Fruit fly (Drosophila melanogaster) whole organism, embryonic: Measurements from ENCODE around the gene Lerp.

Experiments used
- Awh ChIP-seq: fragments of 200-800 bp; sonication (Bioruptor generic); IDR thresholded peaks from 2 replicates; pipeline ENCODE4, ENCODE4 v1.3.6; 2022; ENCODE audit warnings: missing biosample characterization, missing genetic modification characterization
- BtbVII ChIP-seq: fragments of 200-800 bp; sonication (Bioruptor generic); optimal IDR thresholded peaks from 3 replicates; lab custom pipeline; 2017; ENCODE audit warnings: missing biosample characterization, mild to moderate bottlenecking, missing genetic modification characterization
- CG10431 ChIP-seq: fragments of 200-800 bp; sonication (Bioruptor generic); optimal IDR thresholded peaks from 3 replicates; lab custom pipeline; 2018; ENCODE audit warnings: missing biosample characterization, mild to moderate bottlenecking, missing genetic modification characterization
- CG10979 ChIP-seq: fragments of 200-800 bp; sonication (Bioruptor generic); optimal IDR thresholded peaks from 2 replicates; lab custom pipeline; 2018; ENCODE audit warnings: missing biosample characterization, mild to moderate bottlenecking, missing genetic modification characterization, moderate library complexity
- CG12071 ChIP-seq: fragments of 200-800 bp; sonication (Bioruptor generic); optimal IDR thresholded peaks from 3 replicates; lab custom pipeline; 2018; ENCODE audit warnings: missing biosample characterization, mild to moderate bottlenecking, missing genetic modification characterization
- CG12104 ChIP-seq: fragments of 200-800 bp; sonication (Bioruptor generic); optimal IDR thresholded peaks from 3 replicates; lab custom pipeline; 2016; ENCODE audit warnings: missing biosample characterization, missing genetic modification characterization
- CG12155 ChIP-seq: fragments of 200-800 bp; sonication (Bioruptor generic); optimal IDR thresholded peaks from 3 replicates; lab custom pipeline; 2016; ENCODE audit warnings: missing biosample characterization, missing genetic modification characterization
- CG12299 ChIP-seq: fragments of 200-800 bp; sonication (Bioruptor generic); optimal IDR thresholded peaks from 2 replicates; lab custom pipeline; 2018; ENCODE audit warnings: missing biosample characterization, mild to moderate bottlenecking, missing genetic modification characterization
- CG13287 ChIP-seq: fragments of 200-800 bp; sonication (Bioruptor generic); IDR thresholded peaks from 2 replicates; pipeline ENCODE4 v1.3.6; 2022; ENCODE audit warnings: missing biosample characterization, missing genetic modification characterization; ENCODE audit not compliant: partially characterized antibody
- CG13775 ChIP-seq: fragments of 200-800 bp; sonication (Bioruptor generic); optimal IDR thresholded peaks from 3 replicates; lab custom pipeline; 2017; ENCODE audit warnings: missing biosample characterization, mild to moderate bottlenecking, missing genetic modification characterization
- CG15514 ChIP-seq: fragments of 200-800 bp; sonication (Bioruptor generic); optimal IDR thresholded peaks from 3 replicates; lab custom pipeline; 2017; ENCODE audit warnings: missing biosample characterization, missing genetic modification characterization, mild to moderate bottlenecking, moderate library complexity, missing genetic modification reagents
- CG1602 ChIP-seq: fragments of 200-800 bp; sonication (Bioruptor generic); optimal IDR thresholded peaks from 3 replicates; lab custom pipeline; 2016; ENCODE audit warnings: missing biosample characterization, missing genetic modification characterization
- CG17912 ChIP-seq: fragments of 200-800 bp; sonication (Bioruptor generic); optimal IDR thresholded peaks from 2 replicates; lab custom pipeline; 2018; ENCODE audit warnings: missing biosample characterization, mild to moderate bottlenecking, missing genetic modification characterization
- CG30020 ChIP-seq: fragments of 200-800 bp; optimal IDR thresholded peaks from 2 replicates; lab custom pipeline; 2019; ENCODE audit warnings: missing biosample characterization, mild to moderate bottlenecking, missing genetic modification characterization, moderate library complexity
- CG7271 ChIP-seq: fragments of 200-800 bp; sonication (Bioruptor generic); optimal IDR thresholded peaks from 2 replicates; lab custom pipeline; 2018; ENCODE audit warnings: missing biosample characterization, mild to moderate bottlenecking, missing genetic modification characterization, moderate library complexity
- CG8478 ChIP-seq: fragments of >200 bp; optimal IDR thresholded peaks from 2 replicates; lab custom pipeline; 2018
- CG9215 ChIP-seq: fragments of 200-800 bp; sonication (Bioruptor generic); IDR thresholded peaks from 2 replicates; pipeline ENCODE4 v1.3.6; 2022; ENCODE audit warnings: missing biosample characterization, missing genetic modification characterization
- CG9437 ChIP-seq: fragments of 200-800 bp; sonication (Bioruptor generic); optimal IDR thresholded peaks from 2 replicates; lab custom pipeline; 2018; ENCODE audit warnings: missing biosample characterization, mild to moderate bottlenecking, missing genetic modification characterization
- CG9727 ChIP-seq: fragments of 200-800 bp; sonication (Bioruptor generic); optimal IDR thresholded peaks from 3 replicates; lab custom pipeline; 2017; ENCODE audit warnings: missing biosample characterization, mild to moderate bottlenecking, missing genetic modification characterization
- CHES-1-like ChIP-seq: fragments of 200-800 bp; sonication (Bioruptor generic); optimal IDR thresholded peaks from 2 replicates; lab custom pipeline; 2016; ENCODE audit warnings: missing biosample characterization, missing genetic modification characterization
- Chrac-16 ChIP-seq: fragments of 200-800 bp; sonication (Bioruptor generic); optimal IDR thresholded peaks from 3 replicates; lab custom pipeline; 2016; ENCODE audit warnings: missing biosample characterization, missing genetic modification characterization
- CrebB ChIP-seq: fragments of 200-800 bp; sonication (Bioruptor generic); optimal IDR thresholded peaks from 3 replicates; lab custom pipeline; 2018; ENCODE audit warnings: missing biosample characterization, mild to moderate bottlenecking, missing genetic modification characterization
- Deaf1 ChIP-seq: fragments of 200-800 bp; optimal IDR thresholded peaks from 3 replicates; lab custom pipeline; 2019; ENCODE audit warnings: missing biosample characterization, mild to moderate bottlenecking, missing genetic modification characterization, moderate library complexity
- Ets65A ChIP-seq: fragments of 200-800 bp; sonication (Bioruptor generic); peaks from one replicate; lab custom pipeline; 2016; ENCODE audit warnings: missing biosample characterization, missing genetic modification characterization
- Lim3 ChIP-seq: fragments of 200-800 bp; sonication (Bioruptor generic); IDR thresholded peaks from 2 replicates; pipeline ENCODE4 v1.3.6; 2022; ENCODE audit warnings: missing biosample characterization, missing genetic modification characterization
- Lpt ChIP-seq: fragments of >200 bp; optimal IDR thresholded peaks from 2 replicates; lab custom pipeline; 2018; ENCODE audit warnings: missing biosample characterization, missing genetic modification characterization
- Med ChIP-seq: fragments of 200-800 bp; sonication (Bioruptor generic); peaks from one replicate; lab custom pipeline; 2016; ENCODE audit warnings: missing biosample characterization, missing genetic modification characterization, mild to moderate bottlenecking, inconsistent platforms, moderate library complexity
- NC2β ChIP-seq: fragments of 200-800 bp; sonication (Bioruptor generic); optimal IDR thresholded peaks from 2 replicates; lab custom pipeline; 2016; ENCODE audit warnings: missing biosample characterization, missing genetic modification characterization
- Oaz ChIP-seq: fragments of 200-800 bp; sonication (Bioruptor generic); IDR thresholded peaks from 2 replicates; pipeline ENCODE4 v1.3.6; 2022; ENCODE audit warnings: missing biosample characterization, missing genetic modification characterization
- Side ChIP-seq: fragments of 200-800 bp; sonication (Bioruptor generic); optimal IDR thresholded peaks from 2 replicates; lab custom pipeline; 2016; ENCODE audit warnings: missing biosample characterization, missing genetic modification characterization
- Stat92E ChIP-seq, 3 experiments: fragments of >200 bp in 2 of 3; fragments of 200-800 bp in 1 of 3; sonication (Bioruptor generic) in 1 of 3; optimal IDR thresholded peaks; 2 replicates each; lab custom pipeline; 2017 to 2019; ENCODE audit warnings: missing biosample characterization in 3 of 3, missing genetic modification characterization in 3 of 3, mild to moderate bottlenecking in 1 of 3, moderate library complexity in 1 of 3
- Usf ChIP-seq: fragments of 200-800 bp; sonication (Bioruptor generic); optimal IDR thresholded peaks from 2 replicates; lab custom pipeline; 2017; ENCODE audit warnings: missing genotype, missing biosample characterization, missing genetic modification characterization
- Xbp1 ChIP-seq: fragments of 200-800 bp; sonication (Bioruptor generic); optimal IDR thresholded peaks from 3 replicates; lab custom pipeline; 2016; ENCODE audit warnings: missing biosample characterization, mild to moderate bottlenecking, missing genetic modification characterization
- ap ChIP-seq: fragments of 200-800 bp; sonication (Bioruptor generic); IDR thresholded peaks from 2 replicates; pipeline ENCODE4 v1.3.6; 2022; ENCODE audit warnings: missing biosample characterization, missing genetic modification characterization
- bsh ChIP-seq, 2 experiments: fragments of 200-800 bp; sonication (Bioruptor generic); optimal IDR thresholded peaks; 2 replicates each; lab custom pipeline; 2017 to 2018; ENCODE audit warnings: mild to moderate bottlenecking in 2 of 2, missing biosample characterization in 2 of 2, missing genetic modification characterization in 2 of 2, moderate library complexity in 1 of 2
- btn ChIP-seq: fragments of 200-800 bp; sonication (Bioruptor generic); optimal IDR thresholded peaks from 2 replicates; lab custom pipeline; 2016; ENCODE audit warnings: missing biosample characterization, missing genetic modification characterization
- cg ChIP-seq: fragments of 200-800 bp; sonication (Bioruptor generic); optimal IDR thresholded peaks from 3 replicates; lab custom pipeline; 2019; ENCODE audit warnings: missing biosample characterization, mild to moderate bottlenecking, missing genetic modification characterization, moderate library complexity
- danr ChIP-seq: fragments of 200-800 bp; sonication (Bioruptor generic); IDR thresholded peaks from 2 replicates; pipeline ENCODE4 v1.3.6; 2022; ENCODE audit warnings: missing biosample characterization, missing genetic modification characterization
- fd102C ChIP-seq: fragments of 200-800 bp; sonication (Bioruptor generic); optimal IDR thresholded peaks from 2 replicates; lab custom pipeline; 2018; ENCODE audit warnings: missing biosample characterization, mild to moderate bottlenecking, missing genetic modification characterization, moderate library complexity
- fd64A ChIP-seq: fragments of 200-800 bp; sonication (Bioruptor generic); optimal IDR thresholded peaks from 3 replicates; lab custom pipeline; 2018; ENCODE audit warnings: missing biosample characterization, mild to moderate bottlenecking, missing genetic modification characterization
- gcm ChIP-seq: fragments of 200-800 bp; sonication (Bioruptor generic); optimal IDR thresholded peaks from 2 replicates; lab custom pipeline; 2019; ENCODE audit warnings: missing biosample characterization, mild to moderate bottlenecking, missing genetic modification characterization, moderate library complexity
- jing ChIP-seq: fragments of 200-800 bp; sonication (Bioruptor generic); optimal IDR thresholded peaks from 2 replicates; lab custom pipeline; 2018; ENCODE audit warnings: missing biosample characterization, mild to moderate bottlenecking, missing genetic modification characterization
- kni ChIP-seq: fragments of 200-800 bp; sonication (Bioruptor generic); optimal IDR thresholded peaks from 3 replicates; lab custom pipeline; 2017; ENCODE audit warnings: mild to moderate bottlenecking, missing biosample characterization, missing genetic modification reagents, missing genetic modification characterization
- p53 ChIP-seq: fragments of 200-800 bp; sonication (Bioruptor generic); optimal IDR thresholded peaks from 2 replicates; lab custom pipeline; 2016; ENCODE audit warnings: missing biosample characterization, missing genetic modification characterization
- peb ChIP-seq: fragments of 200-800 bp; sonication (Bioruptor generic); IDR thresholded peaks from 2 replicates; pipeline ENCODE4 v1.3.6; 2022; ENCODE audit warnings: missing biosample characterization, missing genetic modification characterization
- row ChIP-seq: fragments of 200-800 bp; sonication (Bioruptor generic); IDR thresholded peaks from 3 replicates; pipeline ENCODE4 v1.3.6; 2022; ENCODE audit warnings: missing biosample characterization, missing genetic modification characterization
- slou ChIP-seq: fragments of 200-800 bp; sonication (Bioruptor generic); optimal IDR thresholded peaks from 3 replicates; lab custom pipeline; 2016; ENCODE audit warnings: missing biosample characterization, missing genetic modification characterization
- sna ChIP-seq: fragments of 200-800 bp; sonication (Bioruptor generic); IDR thresholded peaks from 2 replicates; pipeline ENCODE4 v1.3.6; 2022; ENCODE audit warnings: missing biosample characterization, missing genetic modification characterization; ENCODE audit not compliant: partially characterized antibody
- twi ChIP-seq: fragments of 200-800 bp; optimal IDR thresholded peaks from 2 replicates; lab custom pipeline; 2019; ENCODE audit warnings: missing biosample characterization, mild to moderate bottlenecking, missing genetic modification characterization, moderate library complexity
- tx ChIP-seq: fragments of 200-800 bp; sonication (Bioruptor generic); optimal IDR thresholded peaks from 2 replicates; lab custom pipeline; 2016; ENCODE audit warnings: missing biosample characterization, missing genetic modification characterization
- vnd ChIP-seq: fragments of 200-800 bp; sonication (Bioruptor generic); IDR thresholded peaks from 3 replicates; pipeline ENCODE4 v1.3.6; 2022; ENCODE audit warnings: missing biosample characterization, missing genetic modification characterization; ENCODE audit not compliant: partially characterized antibody
- wdn ChIP-seq: fragments of 200-800 bp; sonication (Bioruptor generic); IDR thresholded peaks from 2 replicates; pipeline ENCODE4 v1.3.6; 2022; ENCODE audit warnings: missing biosample characterization, missing genetic modification characterization

Gene Lerp

DNA sequence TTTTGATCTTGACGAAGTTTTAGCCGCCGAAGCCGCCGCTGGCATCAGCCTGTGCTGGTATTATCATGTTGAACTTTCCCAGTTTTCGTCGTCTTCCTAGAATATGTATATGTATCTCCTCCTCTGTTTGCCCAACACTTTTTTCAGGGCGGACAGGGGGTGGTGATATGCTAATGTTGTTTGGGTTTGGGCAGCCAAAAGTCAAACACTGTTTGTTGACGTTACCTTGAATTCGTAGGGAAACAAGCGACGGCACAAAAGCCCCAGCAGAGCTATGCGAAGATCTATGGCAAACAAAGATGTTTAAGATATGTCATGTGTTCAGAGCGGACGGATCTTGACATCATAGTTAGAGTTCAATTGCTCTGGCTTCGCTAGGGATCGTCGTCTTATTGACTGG, 45.8 kb upstream of the Lerp start (continued):
- TF ChIP-seq CG12155 (GFP tag; lab: Kevin White, UChicago): no peak
- TF ChIP-seq Ets65A (GFP tag; lab: Kevin White, UChicago): no peak
- TF ChIP-seq Awh (GFP tag; lab: Robert Waterston, UW): no peak
- TF ChIP-seq CG9727 (GFP tag; lab: Kevin White, UChicago): no peak
- TF ChIP-seq Deaf1 (tag; lab: Kevin White, UChicago): no peak
- no peak for TF ChIP-seq sna
- TF ChIP-seq CG13775 (GFP tag; lab: Kevin White, UChicago): no peak
- no peak for TF ChIP-seq gcm (GFP tag; lab: Kevin White, UChicago)
- TF ChIP-seq bsh (GFP tag; optimal IDR thresholded peaks at IDR 0.05; lab: Kevin White, UChicago): peak in 1 of 2 experiments; percentile 48
- peak; percentile 31 for TF ChIP-seq CrebB (tag; lab: Kevin White, UChicago)
- TF ChIP-seq CHES-1-like (GFP tag; lab: Kevin White, UChicago): no peak
- TF ChIP-seq Side (GFP tag; lab: Kevin White, UChicago): no peak
- no peak for TF ChIP-seq CG9437
- TF ChIP-seq peb (GFP tag; lab: Robert Waterston, UW): no peak
- TF ChIP-seq wdn (GFP tag; lab: Robert Waterston, UW): no peak
- TF ChIP-seq Xbp1 (GFP tag; lab: Kevin White, UChicago): no peak
- no peak for TF ChIP-seq fd102C (GFP tag; lab: Kevin White, UChicago)
- TF ChIP-seq CG1602: no peak
- TF ChIP-seq Lim3: no peak
- TF ChIP-seq slou (GFP tag; lab: Kevin White, UChicago): no peak
- peak; percentile 82 for TF ChIP-seq kni (GFP tag; lab: Kevin White, UChicago)
- TF ChIP-seq Stat92E (GFP tag; optimal IDR thresholded peaks at IDR 0.05; lab: Kevin White, UChicago): no peak
- no peak for TF ChIP-seq vnd (GFP tag; lab: Robert Waterston, UW)
- TF ChIP-seq ap: no peak
- TF ChIP-seq CG10979 (tag; lab: Kevin White, UChicago): no peak
- peak; percentile 72 for TF ChIP-seq fd64A (GFP tag; lab: Kevin White, UChicago)
- no peak for TF ChIP-seq twi (tag; lab: Kevin White, UChicago)
- TF ChIP-seq CG30020: no peak
- peak; percentile 79 for TF ChIP-seq Med (GFP tag; lab: Kevin White, UChicago)
- no peak for TF ChIP-seq cg (GFP tag; lab: Kevin White, UChicago)
- no peak for TF ChIP-seq tx (GFP tag; lab: Kevin White, UChicago)
- no peak for TF ChIP-seq Oaz (GFP tag; lab: Robert Waterston, UW)
- TF ChIP-seq jing: no peak
- TF ChIP-seq danr (GFP tag; lab: Robert Waterston, UW): no peak
- TF ChIP-seq Chrac-16: no peak
- no peak for TF ChIP-seq p53 (GFP tag; lab: Kevin White, UChicago)
- TF ChIP-seq CG17912 (GFP tag; lab: Kevin White, UChicago): no peak
- TF ChIP-seq btn (GFP tag; lab: Kevin White, UChicago): no peak
- TF ChIP-seq BtbVII: no peak
- peak; percentile 31 for TF ChIP-seq CG12071 (GFP tag; lab: Kevin White, UChicago)
- TF ChIP-seq Lpt: no peak
- no peak for TF ChIP-seq row (GFP tag; lab: Robert Waterston, UW)
- no peak for TF ChIP-seq Usf
- no peak for TF ChIP-seq CG12299 (tag; lab: Kevin White, UChicago)
- TF ChIP-seq CG7271 (tag; lab: Kevin White, UChicago): no peak
- no peak for TF ChIP-seq CG9215 (GFP tag; lab: Robert Waterston, UW)
- no peak for TF ChIP-seq CG8478 (lab: Kevin White, UChicago)
- TF ChIP-seq CG10431 (GFP tag; lab: Kevin White, UChicago): no peak
- no peak for TF ChIP-seq NC2β (GFP tag; lab: Kevin White, UChicago)
- TF ChIP-seq CG13287: no peak
- TF ChIP-seq CG15514: no peak
- TF ChIP-seq CG12104 (GFP tag; lab: Kevin White, UChicago): no peak
